Worm (Caenorhabditis elegans) whole organism, L2 larva: Measurements from ENCODE around the gene srh-30.

ENCODE experiments used
- C34F6.9 ChIP-seq: fragments of 150-350 bp; optimal IDR thresholded peaks from 2 replicates; lab custom pipeline; 2014; ENCODE audit warnings: missing biosample characterization, missing genetic modification characterization
- F13H6.1 ChIP-seq: sonication (generic microtip); optimal IDR thresholded peaks from 2 replicates; lab custom pipeline; 2016; ENCODE audit warnings: missing genetic modification characterization, missing compliant biosample characterization
- ZK546.5 ChIP-seq: sonication (generic microtip); optimal IDR thresholded peaks from 2 replicates; lab custom pipeline; 2017; ENCODE audit warnings: missing biosample characterization, missing genetic modification characterization
- alr-1 ChIP-seq: fragments of 150-350 bp; optimal IDR thresholded peaks from 2 replicates; lab custom pipeline; 2014; ENCODE audit warnings: missing biosample characterization, missing genetic modification characterization
- aly-2 ChIP-seq: fragments of 150-350 bp; optimal IDR thresholded peaks from 2 replicates; lab custom pipeline; 2014; ENCODE audit warnings: missing biosample characterization, missing genetic modification characterization
- blmp-1 ChIP-seq: sonication (generic microtip); optimal IDR thresholded peaks from 2 replicates; lab custom pipeline; 2017; ENCODE audit warnings: missing genetic modification characterization, mild to moderate bottlenecking, missing compliant biosample characterization, antibody characterized with exemption, moderate library complexity; ENCODE audit not compliant: insufficient read depth
- ceh-16 ChIP-seq: fragments of 150-350 bp; optimal IDR thresholded peaks from 2 replicates; lab custom pipeline; 2014; ENCODE audit warnings: missing biosample characterization, missing genetic modification characterization
- ceh-82 ChIP-seq: fragments of 150-350 bp; optimal IDR thresholded peaks from 2 replicates; lab custom pipeline; 2014; ENCODE audit warnings: missing biosample characterization, missing genetic modification characterization
- dmd-4 ChIP-seq: sonication (generic microtip); optimal IDR thresholded peaks from 2 replicates; lab custom pipeline; 2017; ENCODE audit warnings: missing biosample characterization, missing genetic modification characterization
- elt-3 ChIP-seq: sonication (generic microtip); optimal IDR thresholded peaks from 2 replicates; lab custom pipeline; 2017; ENCODE audit warnings: missing biosample characterization, missing genetic modification characterization
- fos-1 ChIP-seq: fragments of 150-350 bp; optimal IDR thresholded peaks from 2 replicates; lab custom pipeline; 2014; ENCODE audit warnings: missing biosample characterization, missing genetic modification characterization
- gmeb-1 ChIP-seq: fragments of 150-350 bp; optimal IDR thresholded peaks from 2 replicates; lab custom pipeline; 2014; ENCODE audit warnings: missing biosample characterization, missing genetic modification characterization
- lin-11 ChIP-seq: fragments of 150-350 bp; sonication (generic microtip); optimal IDR thresholded peaks from 2 replicates; lab custom pipeline; 2014; ENCODE audit warnings: missing biosample characterization, missing genetic modification characterization, inconsistent platforms, mixed read lengths
- lin-13 ChIP-seq: fragments of 150-350 bp; optimal IDR thresholded peaks from 2 replicates; lab custom pipeline; 2014; ENCODE audit warnings: missing biosample characterization, missing genetic modification reagents, missing genetic modification characterization
- lin-39 ChIP-seq: fragments of 150-350 bp; optimal IDR thresholded peaks from 2 replicates; lab custom pipeline; 2014; ENCODE audit warnings: missing biosample characterization, missing genetic modification reagents, missing genetic modification characterization
- lsy-2 ChIP-seq, 2 experiments: fragments of 150-350 bp in 1 of 2; sonication (generic microtip) in 1 of 2; optimal IDR thresholded peaks; 2 replicates each; lab custom pipeline; 2014 to 2017; ENCODE audit warnings: missing biosample characterization in 2 of 2, missing genetic modification characterization in 2 of 2
- mab-5 ChIP-seq: fragments of 150-350 bp; optimal IDR thresholded peaks from 2 replicates; lab custom pipeline; 2014; ENCODE audit warnings: missing biosample characterization, missing genetic modification characterization
- mdl-1 ChIP-seq, 2 experiments: fragments of 150-350 bp in 1 of 2; sonication (generic microtip) in 1 of 2; optimal IDR thresholded peaks; 2 replicates each; lab custom pipeline; 2017; ENCODE audit warnings: missing biosample characterization in 2 of 2, missing genetic modification characterization in 2 of 2
- nhr-12 ChIP-seq: fragments of 150-350 bp; optimal IDR thresholded peaks from 2 replicates; lab custom pipeline; 2014; ENCODE audit warnings: missing biosample characterization, missing genetic modification characterization
- nhr-129 ChIP-seq: fragments of 150-350 bp; optimal IDR thresholded peaks from 2 replicates; lab custom pipeline; 2014; ENCODE audit warnings: missing biosample characterization, missing genetic modification characterization
- nhr-21 ChIP-seq: fragments of 150-350 bp; optimal IDR thresholded peaks from 2 replicates; lab custom pipeline; 2014; ENCODE audit warnings: missing biosample characterization, missing genetic modification characterization
- nhr-237 ChIP-seq: fragments of 150-350 bp; optimal IDR thresholded peaks from 2 replicates; lab custom pipeline; 2014; ENCODE audit warnings: missing biosample characterization, missing genetic modification characterization
- nhr-25 ChIP-seq: fragments of 150-350 bp; sonication (generic microtip); optimal IDR thresholded peaks from 3 replicates; lab custom pipeline; 2014; ENCODE audit warnings: missing biosample characterization, missing genetic modification characterization
- nhr-6 ChIP-seq: fragments of 150-350 bp; optimal IDR thresholded peaks from 2 replicates; lab custom pipeline; 2014; ENCODE audit warnings: missing biosample characterization, missing genetic modification characterization
- nhr-77 ChIP-seq: fragments of 150-350 bp; optimal IDR thresholded peaks from 2 replicates; lab custom pipeline; 2014; ENCODE audit warnings: missing biosample characterization, missing genetic modification characterization
- peb-1 ChIP-seq: fragments of 150-350 bp; optimal IDR thresholded peaks from 2 replicates; lab custom pipeline; 2014; ENCODE audit warnings: missing biosample characterization, missing genetic modification characterization
- sma-3 ChIP-seq: sonication (generic microtip); optimal IDR thresholded peaks from 2 replicates; lab custom pipeline; 2016; ENCODE audit warnings: missing genetic modification reagents, missing genetic modification characterization, missing compliant biosample characterization
- sma-9 ChIP-seq, 2 experiments: fragments of 150-350 bp in 1 of 2; sonication (generic microtip) in 1 of 2; optimal IDR thresholded peaks; 2 replicates each; lab custom pipeline; 2014 to 2016; ENCODE audit warnings: missing genetic modification characterization in 2 of 2, mild to moderate bottlenecking in 1 of 2, missing biosample characterization in 1 of 2, missing compliant biosample characterization in 1 of 2, missing genetic modification reagents in 1 of 2, moderate library complexity in 1 of 2
- unc-39 ChIP-seq: fragments of 150-350 bp; optimal IDR thresholded peaks from 2 replicates; lab custom pipeline; 2014; ENCODE audit warnings: missing biosample characterization, missing genetic modification characterization
- unc-55 ChIP-seq: fragments of 150-350 bp; sonication (generic microtip); optimal IDR thresholded peaks from 3 replicates; lab custom pipeline; 2014; ENCODE audit warnings: missing biosample characterization, missing genetic modification reagents, missing genetic modification characterization
- unc-62 ChIP-seq: fragments of 150-350 bp; optimal IDR thresholded peaks from 2 replicates; lab custom pipeline; 2014; ENCODE audit warnings: missing biosample characterization, missing genetic modification reagents, missing genetic modification characterization
- zag-1 ChIP-seq: fragments of 150-350 bp; optimal IDR thresholded peaks from 2 replicates; lab custom pipeline; 2014; ENCODE audit warnings: missing biosample characterization, missing genetic modification characterization

Gene srh-30

DNA sequence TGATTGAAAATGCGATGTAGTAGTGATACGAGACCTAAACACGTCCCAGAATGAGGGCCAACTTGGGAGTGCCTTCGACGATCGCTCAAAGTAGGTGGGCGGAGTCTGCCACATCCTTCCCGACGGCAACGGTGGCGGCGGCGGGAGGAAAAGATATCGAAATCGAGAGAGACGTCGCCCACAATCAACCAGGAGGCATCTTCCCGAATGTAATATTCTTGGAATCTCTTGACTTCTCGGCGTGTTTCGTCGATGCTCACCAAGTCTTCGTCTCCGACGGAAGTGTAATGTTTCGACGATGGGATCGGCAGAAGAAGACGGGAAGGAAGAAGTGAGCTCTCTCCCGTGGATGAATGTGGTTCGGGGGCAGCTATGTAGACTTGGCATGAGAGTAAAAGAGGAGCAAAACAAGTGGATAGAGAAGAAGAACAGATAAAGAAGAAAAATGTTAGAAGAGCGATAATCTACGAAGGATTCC, 3.1 kb downstream of the srh-30 start, which contains the start of the genes T25F10.1 and clik-1:
TSS of gene T25F10.1 (plus strand) at position 51 of the 478 bp plus-strand sequence.
TSS of gene clik-1 (minus strand) at position 281 of the 478 bp plus-strand sequence.
- TF ChIP-seq nhr-129 (tag; lab: Kevin White, UChicago) (peak; percentile 62), sma-9 (GFP tag; optimal IDR thresholded peaks at IDR 0.05; lab: Kevin White, UChicago) (peak; percentile 3), sma-9 (tag; optimal IDR thresholded peaks at IDR 0.05; lab: Kevin White, UChicago) (no peak), F13H6.1 (tag; lab: Kevin White, UChicago) (peak; percentile 63), blmp-1 (tag; lab: Kevin White, UChicago) (no peak)

DNA sequence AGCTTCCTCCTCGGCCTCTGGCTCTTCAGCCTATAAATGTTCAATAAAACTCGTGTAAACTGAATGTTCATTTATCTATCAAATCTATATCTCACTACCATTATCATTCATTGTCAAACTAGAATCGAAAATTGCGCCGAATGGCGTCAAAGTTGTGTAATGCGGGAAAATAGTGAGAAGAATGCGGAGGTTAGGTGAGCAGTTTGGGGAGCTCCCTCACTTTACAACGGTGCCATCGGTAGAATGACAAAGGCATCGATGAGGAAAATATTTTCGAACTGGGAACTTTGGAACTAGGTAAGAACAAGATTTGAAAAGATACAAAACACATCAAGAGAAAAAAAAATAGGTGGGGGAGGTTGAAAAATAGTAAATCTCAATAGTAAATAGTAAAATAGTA, 4.0 kb downstream of the srh-30 start:
- no peak for TF ChIP-seq nhr-237 (tag; lab: Kevin White, UChicago)
- TF ChIP-seq nhr-129 (tag; lab: Kevin White, UChicago), result no peak
- no peak for TF ChIP-seq gmeb-1 (tag; lab: Kevin White, UChicago)
- no peak for TF ChIP-seq alr-1 (tag; lab: Kevin White, UChicago)
- TF ChIP-seq nhr-12 (tag; lab: Kevin White, UChicago), result no peak
- no peak for TF ChIP-seq peb-1 (tag; lab: Kevin White, UChicago)
- no peak for TF ChIP-seq aly-2 (tag; lab: Kevin White, UChicago)
- TF ChIP-seq nhr-21, result no peak
- TF ChIP-seq mab-5 (tag; lab: Kevin White, UChicago), result no peak
- no peak for TF ChIP-seq unc-39
- no peak for TF ChIP-seq ceh-82 (tag; lab: Kevin White, UChicago)
- no peak for TF ChIP-seq nhr-77 (tag; lab: Kevin White, UChicago)
- TF ChIP-seq lin-11 (tag; lab: Kevin White, UChicago), result no peak
- no peak for TF ChIP-seq unc-55
- no peak for TF ChIP-seq nhr-25 (tag; lab: Kevin White, UChicago)
- TF ChIP-seq sma-9 (GFP tag; optimal IDR thresholded peaks at IDR 0.05; lab: Kevin White, UChicago), result no peak
- no peak for TF ChIP-seq sma-9 (tag; optimal IDR thresholded peaks at IDR 0.05; lab: Kevin White, UChicago)
- TF ChIP-seq fos-1 (tag; lab: Kevin White, UChicago), result no peak
- TF ChIP-seq unc-62, result no peak
- TF ChIP-seq, all 48 proteins: peak for 0

DNA sequence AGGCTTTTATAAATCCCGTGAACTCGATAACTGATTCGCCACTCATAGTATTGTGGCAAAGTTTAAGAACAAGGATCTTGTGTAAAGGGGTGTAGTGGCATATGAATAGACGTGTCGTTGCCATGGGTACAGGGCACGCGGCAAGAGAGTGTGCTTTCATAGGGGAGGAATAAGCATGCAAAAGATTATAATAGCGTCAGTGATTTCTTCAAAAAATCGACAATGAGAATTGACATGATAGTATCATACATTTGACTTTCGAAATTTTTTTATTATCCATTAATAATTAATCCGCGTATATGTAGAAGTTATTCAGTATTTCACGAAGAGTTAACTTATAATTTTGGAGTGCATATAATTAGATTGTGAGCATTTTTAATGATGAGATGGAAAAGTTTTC, 6.6 kb downstream of the srh-30 start, which contains the start of gene bbs-8:
TSS of gene bbs-8 (minus strand) at position 101 of the 400 bp plus-strand sequence.
- TF ChIP-seq nhr-6 (tag; lab: Kevin White, UChicago), result no peak
- TF ChIP-seq aly-2 (tag; lab: Kevin White, UChicago), result no peak
- TF ChIP-seq fos-1 (tag; lab: Kevin White, UChicago), result no peak
- TF ChIP-seq nhr-25 (tag; lab: Kevin White, UChicago), result no peak
- no peak for TF ChIP-seq peb-1 (tag; lab: Kevin White, UChicago)
- no peak for TF ChIP-seq dmd-4
- TF ChIP-seq ceh-16 (tag; lab: Kevin White, UChicago), result no peak
- TF ChIP-seq, all 48 proteins: peak for 0

DNA sequence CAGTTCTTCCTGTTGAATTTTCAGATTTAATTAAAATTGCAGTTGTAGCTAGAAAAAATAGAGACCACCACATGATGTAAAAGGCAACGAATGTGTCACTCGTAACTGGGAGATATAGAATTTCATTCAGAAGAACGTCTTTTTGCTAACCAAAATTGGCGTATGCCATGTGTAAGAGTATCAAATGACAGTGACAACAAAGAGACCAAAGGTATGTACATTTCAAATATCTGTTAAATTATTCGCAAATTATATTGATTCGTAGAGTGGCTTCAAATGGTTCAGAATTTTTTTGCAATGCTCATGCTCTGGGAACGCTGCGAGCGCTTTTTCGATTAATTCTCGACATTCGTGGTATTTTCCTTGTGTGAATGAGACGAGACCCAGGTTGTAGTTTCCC, 9.2 kb downstream of the srh-30 start, which contains the start of gene T25F10.4:
TSS of gene T25F10.4 (minus strand) at position 101 of the 400 bp plus-strand sequence.
- no peak for TF ChIP-seq fos-1 (tag; lab: Kevin White, UChicago)
- no peak for TF ChIP-seq lin-11 (tag; lab: Kevin White, UChicago)
- TF ChIP-seq nhr-25 (tag; lab: Kevin White, UChicago), result no peak
- no peak for TF ChIP-seq lsy-2 (tag; optimal IDR thresholded peaks at IDR 0.05; lab: Kevin White, UChicago)
- no peak for TF ChIP-seq elt-3
- no peak for TF ChIP-seq gmeb-1 (tag; lab: Kevin White, UChicago)
- TF ChIP-seq dmd-4, result no peak
- no peak for TF ChIP-seq lin-39 (tag; lab: Kevin White, UChicago)
- TF ChIP-seq, all 48 proteins: peak for 0

DNA sequence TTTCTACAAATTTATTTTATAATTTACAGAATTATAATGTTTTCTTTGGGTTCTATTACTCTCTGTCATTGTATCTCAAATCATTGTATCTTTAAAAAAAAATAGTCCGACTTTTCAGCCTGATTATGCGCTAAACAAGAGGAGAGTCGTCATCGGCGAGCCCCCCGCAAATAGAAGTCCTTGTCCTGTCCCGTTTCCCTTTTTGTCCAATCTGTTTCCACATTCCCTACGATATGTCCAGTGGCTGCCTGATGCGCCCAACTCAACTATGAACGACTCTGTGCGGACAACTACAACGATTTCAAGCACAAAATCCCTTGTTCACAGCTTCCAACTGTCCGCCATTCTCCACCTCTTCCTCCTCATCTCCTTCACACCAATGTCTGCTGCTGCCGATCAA, 13.5 kb downstream of the srh-30 start, which contains the start of gene dbl-1:
TSS of gene dbl-1 (plus strand) at position 119 of the 400 bp plus-strand sequence.
- TF ChIP-seq peb-1 (tag; lab: Kevin White, UChicago) (no peak), gmeb-1 (tag; lab: Kevin White, UChicago) (no peak), alr-1 (tag; lab: Kevin White, UChicago) (no peak), ZK546.5 (tag; lab: Kevin White, UChicago) (no peak), dmd-4 (no peak), nhr-237 (tag; lab: Kevin White, UChicago) (no peak), elt-3 (no peak), lin-13 (GFP tag; lab: Kevin White, UChicago) (no peak), mdl-1 (tag; optimal IDR thresholded peaks at IDR 0.05; lab: Kevin White, UChicago) (no peak), sma-9 (GFP tag; optimal IDR thresholded peaks at IDR 0.05; lab: Kevin White, UChicago) (no peak), sma-9 (tag; optimal IDR thresholded peaks at IDR 0.05; lab: Kevin White, UChicago) (no peak), C34F6.9 (tag; lab: Kevin White, UChicago) (no peak), nhr-129 (tag; lab: Kevin White, UChicago) (no peak), lin-11 (tag; lab: Kevin White, UChicago) (no peak), sma-3 (GFP tag; lab: Kevin White, UChicago) (no peak), zag-1 (tag; lab: Kevin White, UChicago) (no peak)
